Fruit fly (Drosophila melanogaster): ENCODE data around the gene CG9698.

The CG9698 gene

DNA sequence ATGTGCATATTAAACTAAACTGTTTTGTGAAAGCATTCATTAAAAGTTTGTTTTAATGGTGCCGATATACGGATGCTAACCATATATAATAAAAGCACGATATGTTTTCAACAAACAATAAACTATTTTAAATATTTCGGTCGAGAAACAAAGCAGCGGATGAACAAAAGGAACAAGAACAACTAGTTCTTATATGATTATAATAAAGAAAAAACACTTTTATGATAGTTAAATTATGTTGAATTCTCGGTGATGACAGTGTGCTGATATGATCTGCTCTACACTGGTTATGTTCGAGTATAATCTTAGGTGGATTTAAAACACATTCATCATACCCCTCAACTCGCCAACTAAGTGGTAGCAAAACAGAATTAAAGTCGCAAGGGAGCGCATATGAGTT, 38.7 kb upstream of the CG9698 start:
- TF ChIP-seq Pif1B (GFP tag; optimal IDR thresholded peaks at IDR 0.05): no peak
- TF ChIP-seq CG13204 (GFP tag; optimal IDR thresholded peaks at IDR 0.05): no peak
- TF ChIP-seq Pif1A (GFP tag; optimal IDR thresholded peaks at IDR 0.05): no peak
- TF ChIP-seq CG10348 (GFP tag; IDR thresholded peaks at IDR 0.05): no peak
- TF ChIP-seq CG8159 (tag; optimal IDR thresholded peaks at IDR 0.05): no peak
- no peak for TF ChIP-seq Snoo (tag; optimal IDR thresholded peaks at IDR 0.05)
- TF ChIP-seq CG15710 (tag; optimal IDR thresholded peaks at IDR 0.05): no peak
- TF ChIP-seq CG12605 (GFP tag; IDR thresholded peaks at IDR 0.05): no peak
- no peak for TF ChIP-seq Ets98B (GFP tag; IDR thresholded peaks at IDR 0.05)
- no peak for TF ChIP-seq CG9948 (tag; optimal IDR thresholded peaks at IDR 0.05)

DNA sequence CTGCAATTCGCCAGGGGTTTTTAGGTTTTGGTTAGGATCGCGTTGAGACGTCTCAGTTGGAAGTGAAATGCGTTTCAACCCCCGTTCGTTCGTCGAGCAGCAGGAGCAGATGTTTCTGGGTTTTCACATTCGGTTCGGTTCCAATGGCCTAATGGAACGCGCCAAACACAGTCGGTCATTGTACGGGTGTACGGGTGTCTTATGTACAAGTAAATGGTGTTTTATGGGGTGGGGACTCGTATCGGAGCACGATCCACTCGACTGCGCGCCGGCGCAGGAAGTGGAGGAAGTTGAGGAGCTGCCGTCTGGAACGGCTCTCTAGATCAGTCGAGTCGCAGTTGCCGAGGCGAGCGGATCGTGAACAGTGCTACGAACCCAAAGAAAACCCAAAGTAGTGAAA, 38.2 kb upstream of the CG9698 start, which contains the start of gene spdo:
Gene spdo, plus strand, starts transcription at position 318 of the 400 bp plus-strand sequence.
- TF ChIP-seq gl (tag; optimal IDR thresholded peaks at IDR 0.05) (no peak), CG9948 (tag; optimal IDR thresholded peaks at IDR 0.05) (no peak), CG8301 (tag; optimal IDR thresholded peaks at IDR 0.05) (no peak), CG12605 (GFP tag; IDR thresholded peaks at IDR 0.05) (no peak)

DNA sequence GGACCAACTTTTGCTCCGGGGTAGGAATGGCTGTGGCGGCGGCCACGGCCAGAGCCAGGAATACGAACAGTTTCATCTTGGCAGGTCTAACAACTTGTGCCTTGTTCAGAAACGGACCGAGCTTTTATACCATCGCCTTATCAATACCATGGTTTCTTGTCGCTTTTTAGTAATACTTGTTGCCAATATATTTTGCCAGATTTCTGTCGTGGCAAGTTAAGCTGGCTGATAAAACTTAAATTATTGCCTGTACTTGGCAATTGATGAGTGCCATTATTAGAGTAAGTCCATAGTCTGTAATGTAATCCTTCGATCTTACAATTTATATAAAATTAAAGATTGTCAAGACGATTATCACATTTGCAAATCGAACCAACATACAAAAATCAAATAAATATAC, 26.7 kb upstream of the CG9698 start, which contains the start of gene Jon99Fii:
Gene Jon99Fii, minus strand, starts transcription at position 101 of the 400 bp plus-strand sequence.
- TF ChIP-seq CG12605 (GFP tag; IDR thresholded peaks at IDR 0.05) (no peak), CG4496 (GFP tag; IDR thresholded peaks at IDR 0.05) (no peak), Pif1B (GFP tag; optimal IDR thresholded peaks at IDR 0.05) (no peak), CG8301 (tag; optimal IDR thresholded peaks at IDR 0.05) (no peak), CG15710 (tag; optimal IDR thresholded peaks at IDR 0.05) (no peak), CG9948 (tag; optimal IDR thresholded peaks at IDR 0.05) (no peak), Snoo (tag; optimal IDR thresholded peaks at IDR 0.05) (no peak), D1 (tag; optimal IDR thresholded peaks at IDR 0.05) (no peak), Pif1A (GFP tag; optimal IDR thresholded peaks at IDR 0.05) (no peak), CG10348 (GFP tag; IDR thresholded peaks at IDR 0.05) (no peak), EcR (GFP tag; optimal IDR thresholded peaks at IDR 0.05) (no peak)

DNA sequence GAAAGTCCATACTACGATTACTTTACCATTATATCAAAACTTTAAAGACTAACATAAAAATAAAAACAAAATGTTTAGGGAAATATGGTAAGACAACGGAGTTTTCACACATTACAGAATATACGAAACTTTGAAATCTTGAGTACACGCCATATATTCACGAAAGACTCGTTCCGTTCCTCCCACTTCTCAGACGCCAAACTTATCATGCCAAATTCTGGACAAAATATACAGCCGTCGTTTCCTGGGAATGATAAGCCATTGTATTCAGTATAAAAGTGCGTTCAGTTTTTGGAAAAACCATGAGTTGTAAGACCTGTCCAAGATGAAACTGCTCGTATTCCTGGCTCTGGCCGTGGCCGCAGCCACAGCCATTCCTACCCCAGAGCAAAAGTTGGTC, 25.9 kb upstream of the CG9698 start, which contains the start of gene Jon99Fi:
Gene Jon99Fi, plus strand, starts transcription at position 301 of the 400 bp plus-strand sequence.
- no peak for TF ChIP-seq CG10348 (GFP tag; IDR thresholded peaks at IDR 0.05)
- no peak for TF ChIP-seq CG15710 (tag; optimal IDR thresholded peaks at IDR 0.05)
- no peak for TF ChIP-seq CG4496 (GFP tag; IDR thresholded peaks at IDR 0.05)
- TF ChIP-seq CG8301 (tag; optimal IDR thresholded peaks at IDR 0.05): no peak
- TF ChIP-seq CG8159 (tag; optimal IDR thresholded peaks at IDR 0.05): no peak

DNA sequence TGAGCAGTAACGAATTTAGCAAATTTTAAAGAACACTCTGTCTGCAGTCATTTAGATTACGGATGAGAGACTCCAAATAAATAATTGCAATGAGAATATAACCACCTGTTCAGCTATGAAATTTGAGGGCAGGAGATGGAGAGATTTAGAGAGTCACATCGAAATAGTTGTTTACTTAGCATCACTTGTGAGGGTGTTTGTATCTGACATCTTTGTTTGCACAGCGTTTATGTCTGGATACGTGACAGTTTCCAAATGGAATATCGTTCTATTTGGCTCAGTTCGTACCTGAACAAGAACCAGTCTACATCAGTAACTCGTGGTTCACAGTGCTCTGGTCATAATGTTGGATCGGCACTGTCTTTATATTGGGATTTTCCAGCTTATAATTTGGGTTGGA, 24.8 kb upstream of the CG9698 start, which contains the start of gene PH4alphaSG2:
Gene PH4alphaSG2, plus strand, starts transcription at position 278 of the 400 bp plus-strand sequence.
- TF ChIP-seq CG10348 (GFP tag; IDR thresholded peaks at IDR 0.05) (no peak), Ets98B (GFP tag; IDR thresholded peaks at IDR 0.05) (no peak), CG34367 (tag; optimal IDR thresholded peaks at IDR 0.05) (no peak), fd96Ca (GFP tag; IDR thresholded peaks at IDR 0.05) (no peak)

DNA sequence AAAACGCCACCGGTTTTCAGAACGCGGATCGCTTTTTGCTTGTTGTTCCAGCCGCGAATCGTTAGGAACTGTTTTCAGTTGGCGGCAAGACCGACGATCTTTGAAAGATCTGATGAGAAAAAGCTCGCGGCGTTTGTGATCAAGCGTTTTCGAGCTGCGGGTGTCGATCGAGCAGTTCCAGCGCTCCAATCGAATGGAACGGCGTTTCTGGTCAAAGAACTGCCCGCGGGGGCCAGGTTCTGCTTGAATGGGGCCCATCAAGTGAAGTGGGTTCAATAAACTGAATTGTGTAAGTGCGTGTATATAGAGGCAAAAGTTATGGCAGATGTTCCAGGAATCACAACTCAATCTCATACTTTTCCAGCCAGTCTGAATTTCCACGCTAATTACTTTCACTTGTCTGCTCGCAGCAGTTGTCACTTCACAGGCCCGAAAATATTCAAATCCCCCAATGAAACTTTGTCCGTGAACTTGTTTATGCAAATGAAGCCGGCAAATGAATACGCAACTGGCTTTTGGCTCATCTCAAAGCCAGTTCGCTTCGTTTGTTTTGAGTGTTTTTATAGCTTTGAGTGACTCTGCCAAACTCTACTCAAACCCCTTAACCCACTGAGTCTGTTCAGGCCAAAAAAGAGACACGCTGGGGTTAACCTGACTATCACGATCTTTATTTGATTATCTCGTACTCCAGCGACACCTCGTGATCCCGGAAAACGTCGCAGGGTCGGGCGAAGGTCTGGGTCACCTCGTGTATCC, 18.3 kb upstream of the CG9698 start, which contains the start of gene PH4alphaMP:
Gene PH4alphaMP, minus strand, starts transcription at position 51 of the 756 bp plus-strand sequence.
- TF ChIP-seq CG8159 (tag; optimal IDR thresholded peaks at IDR 0.05) (no peak), rn (GFP tag; IDR thresholded peaks at IDR 0.05) (no peak), Snoo (tag; optimal IDR thresholded peaks at IDR 0.05) (no peak), CG9948 (tag; optimal IDR thresholded peaks at IDR 0.05) (no peak), EcR (GFP tag; optimal IDR thresholded peaks at IDR 0.05) (no peak), CG13204 (GFP tag; optimal IDR thresholded peaks at IDR 0.05) (no peak), CG10348 (GFP tag; IDR thresholded peaks at IDR 0.05) (no peak), CG34367 (tag; optimal IDR thresholded peaks at IDR 0.05) (no peak), CG32121 (GFP tag; IDR thresholded peaks at IDR 0.05) (no peak), Pif1A (GFP tag; optimal IDR thresholded peaks at IDR 0.05) (no peak), gl (tag; optimal IDR thresholded peaks at IDR 0.05) (no peak), CG8301 (tag; optimal IDR thresholded peaks at IDR 0.05) (no peak), CG15710 (tag; optimal IDR thresholded peaks at IDR 0.05) (no peak), CG14655 (GFP tag; optimal IDR thresholded peaks at IDR 0.05) (no peak), Pif1B (GFP tag; optimal IDR thresholded peaks at IDR 0.05) (no peak)

DNA sequence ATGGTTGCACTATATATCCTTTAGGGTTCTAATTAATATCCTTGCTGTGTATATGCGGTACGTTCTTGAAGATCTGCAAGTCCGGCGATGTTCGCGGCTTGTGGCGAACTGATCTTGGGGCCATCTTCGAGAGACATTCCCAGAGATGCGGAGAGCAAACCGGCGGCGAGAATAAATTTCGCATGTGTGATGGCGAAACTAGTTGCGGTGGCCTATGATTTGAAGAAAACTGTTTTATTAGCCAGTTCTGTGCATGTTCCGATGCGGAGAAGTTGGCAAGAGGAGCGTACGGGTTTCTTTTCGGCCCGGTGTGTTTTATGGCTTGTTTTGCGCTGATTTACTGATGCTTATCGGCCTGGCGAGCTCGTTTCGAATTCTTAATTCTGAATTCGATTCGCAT, 14.4 kb upstream of the CG9698 start, which contains the start of gene PH4alphaNE1:
Gene PH4alphaNE1, minus strand, starts transcription at position 101 of the 400 bp plus-strand sequence.
- TF ChIP-seq D1 (tag; optimal IDR thresholded peaks at IDR 0.05) (no peak), Pif1B (GFP tag; optimal IDR thresholded peaks at IDR 0.05) (no peak), CG14655 (GFP tag; optimal IDR thresholded peaks at IDR 0.05) (no peak), CG8301 (tag; optimal IDR thresholded peaks at IDR 0.05) (no peak), rn (GFP tag; IDR thresholded peaks at IDR 0.05) (no peak), CG15710 (tag; optimal IDR thresholded peaks at IDR 0.05) (no peak), fd96Ca (GFP tag; IDR thresholded peaks at IDR 0.05) (no peak), CG32121 (GFP tag; IDR thresholded peaks at IDR 0.05) (no peak), gl (tag; optimal IDR thresholded peaks at IDR 0.05) (no peak), CG4496 (GFP tag; IDR thresholded peaks at IDR 0.05) (no peak), CG17806 (tag; optimal IDR thresholded peaks at IDR 0.05) (no peak), Pif1A (GFP tag; optimal IDR thresholded peaks at IDR 0.05) (no peak), CG12605 (GFP tag; IDR thresholded peaks at IDR 0.05) (no peak), CG10348 (GFP tag; IDR thresholded peaks at IDR 0.05) (no peak), CG13204 (GFP tag; optimal IDR thresholded peaks at IDR 0.05) (no peak), Ets98B (GFP tag; IDR thresholded peaks at IDR 0.05) (no peak), CG8159 (tag; optimal IDR thresholded peaks at IDR 0.05) (no peak)

Measured in whole organism, pupa.